Comparison of ENCODE assay signal across 4 fruit fly cellular contexts in genomic region chr3R:11460502-11461358, dm6.
TF ChIP-seq lines count a peak whose summit lies in the region.

TSS of gene PGRP-LB (minus strand) at chr3R:11460552.

- no peak for TF ChIP-seq CTCF in whole organism, embryonic (GFP tag; optimal IDR thresholded peaks at IDR 0.05; lab: Kevin White, UChicago)

TF ChIP-seq in whole organism, adult, 20 proteins besides CTCF, POLR2A, EP300 and RAD21:
- TF ChIP-seq cnc (optimal IDR thresholded peaks at IDR 0.05; lab: Kevin White, UChicago) = no peak
- no peak for TF ChIP-seq CG7045 (GFP tag; optimal IDR thresholded peaks at IDR 0.05; lab: Kevin White, UChicago)
- TF ChIP-seq CG12768 (GFP tag; optimal IDR thresholded peaks at IDR 0.05; lab: Kevin White, UChicago) = peak; percentile 28
- peak; percentile 27 for TF ChIP-seq CG11617 (GFP tag; optimal IDR thresholded peaks at IDR 0.05; lab: Kevin White, UChicago)
- TF ChIP-seq Hr96 (GFP tag; optimal IDR thresholded peaks at IDR 0.05; lab: Kevin White, UChicago) = peak; percentile 14
- no peak for TF ChIP-seq CG1620 (GFP tag; optimal IDR thresholded peaks at IDR 0.05; lab: Kevin White, UChicago)
- no peak for TF ChIP-seq ovo (GFP tag; optimal IDR thresholded peaks at IDR 0.05; lab: Kevin White, UChicago)
- TF ChIP-seq pad (GFP tag; optimal IDR thresholded peaks at IDR 0.05; lab: Kevin White, UChicago) = no peak
- no peak for TF ChIP-seq CG7101 (tag; optimal IDR thresholded peaks at IDR 0.05; lab: Kevin White, UChicago)
- no peak for TF ChIP-seq CG33017 (tag; optimal IDR thresholded peaks at IDR 0.05; lab: Kevin White, UChicago)
- TF ChIP-seq cic (GFP tag; optimal IDR thresholded peaks at IDR 0.05; lab: Kevin White, UChicago) = peak; percentile 65
- peak; percentile 14 for TF ChIP-seq kay (GFP tag; lab: Kevin White, UChicago; ENCODE audit: borderline replicate concordance)
- no peak for TF ChIP-seq CG5204 (GFP tag; optimal IDR thresholded peaks at IDR 0.05; lab: Kevin White, UChicago)
- no peak for TF ChIP-seq toe (GFP tag; optimal IDR thresholded peaks at IDR 0.05; lab: Kevin White, UChicago)
- no peak for TF ChIP-seq Clk (GFP tag; optimal IDR thresholded peaks at IDR 0.05; lab: Kevin White, UChicago)

TF ChIP-seq in whole organism, embryonic, 481 proteins besides CTCF, POLR2A, EP300 and RAD21 (continues in another document):
- TF ChIP-seq Atf3 (GFP tag; optimal IDR thresholded peaks at IDR 0.05; lab: Kevin White, UChicago) = no peak
- TF ChIP-seq crol (GFP tag; IDR thresholded peaks at IDR 0.05; lab: Robert Waterston, UW) = peak; percentile 95
- TF ChIP-seq wdn (GFP tag; IDR thresholded peaks at IDR 0.05; lab: Robert Waterston, UW) = no peak
- no peak for TF ChIP-seq ttk (GFP tag; IDR thresholded peaks at IDR 0.05; lab: Robert Waterston, UW)
- no peak for TF ChIP-seq CG31365 (tag; optimal IDR thresholded peaks at IDR 0.05; lab: Kevin White, UChicago)
- TF ChIP-seq CG4854 (GFP tag; optimal IDR thresholded peaks at IDR 0.05; lab: Kevin White, UChicago) = no peak
- no peak for TF ChIP-seq br (optimal IDR thresholded peaks at IDR 0.05; lab: Kevin White, UChicago)
- TF ChIP-seq dan (GFP tag; IDR thresholded peaks at IDR 0.05; lab: Robert Waterston, UW) = no peak
- TF ChIP-seq nau (GFP tag; optimal IDR thresholded peaks at IDR 0.05; lab: Kevin White, UChicago) = no peak
- TF ChIP-seq ato (GFP tag; IDR thresholded peaks at IDR 0.05; lab: Robert Waterston, UW; ENCODE audit: partially characterized antibody) = no peak
- no peak for TF ChIP-seq CG42726 (GFP tag; IDR thresholded peaks at IDR 0.05; lab: Robert Waterston, UW; ENCODE audit: partially characterized antibody)
- no peak for TF ChIP-seq gce (GFP tag; IDR thresholded peaks at IDR 0.05; lab: Robert Waterston, UW)
- no peak for TF ChIP-seq CG32767 (GFP tag; IDR thresholded peaks at IDR 0.05; lab: Robert Waterston, UW)
- TF ChIP-seq lab (GFP tag; optimal IDR thresholded peaks at IDR 0.05; lab: Kevin White, UChicago) = peak; percentile 32
- no peak for TF ChIP-seq CG11247 (GFP tag; IDR thresholded peaks at IDR 0.05; lab: Robert Waterston, UW)
- no peak for TF ChIP-seq TFAM (GFP tag; optimal IDR thresholded peaks at IDR 0.05; lab: Kevin White, UChicago)
- no peak for TF ChIP-seq kay (GFP tag; optimal IDR thresholded peaks at IDR 0.05; lab: Kevin White, UChicago)
- no peak for TF ChIP-seq CG6791 (GFP tag; IDR thresholded peaks at IDR 0.05; lab: Robert Waterston, UW; ENCODE audit: partially characterized antibody)
- peak; percentile 75 for TF ChIP-seq CG2120 (GFP tag; optimal IDR thresholded peaks at IDR 0.05; lab: Kevin White, UChicago)
- TF ChIP-seq CG14860 (GFP tag; IDR thresholded peaks at IDR 0.05; lab: Robert Waterston, UW; ENCODE audit: partially characterized antibody) = no peak
- peak; percentile 56 for TF ChIP-seq Meics (GFP tag; optimal IDR thresholded peaks at IDR 0.05; lab: Kevin White, UChicago)
- TF ChIP-seq Eip74EF (GFP tag; optimal IDR thresholded peaks at IDR 0.05; lab: Kevin White, UChicago) = no peak
- 0 out of 4 replicates have a peak, but pooled peaks have one; percentile 66 for TF ChIP-seq chinmo (GFP tag; IDR thresholded peaks at IDR 0.05; lab: Robert Waterston, UW; ENCODE audit: partially characterized antibody)
- peak; percentile 16 for TF ChIP-seq Myb (GFP tag; optimal IDR thresholded peaks at IDR 0.05; lab: Kevin White, UChicago)
- TF ChIP-seq usp (GFP tag; optimal IDR thresholded peaks at IDR 0.05; lab: Kevin White, UChicago) = no peak
- no peak for TF ChIP-seq nerfin-2 (GFP tag; IDR thresholded peaks at IDR 0.05; lab: Robert Waterston, UW; ENCODE audit: partially characterized antibody)

TF ChIP-seq in whole organism, prepupa, 60 proteins besides CTCF, POLR2A, EP300 and RAD21 (continues in another document):
- TF ChIP-seq Hr39 (GFP tag; optimal IDR thresholded peaks at IDR 0.05; lab: Kevin White, UChicago) (peak; percentile 29), topi (GFP tag; optimal IDR thresholded peaks at IDR 0.05; lab: Kevin White, UChicago) (no peak), CG11762 (GFP tag; optimal IDR thresholded peaks at IDR 0.05; lab: Kevin White, UChicago; ENCODE audit: insufficient read depth) (no peak), fd85E (GFP tag; optimal IDR thresholded peaks at IDR 0.05; lab: Kevin White, UChicago) (no peak), ss (GFP tag; optimal IDR thresholded peaks at IDR 0.05; lab: Kevin White, UChicago) (no peak), fd59A (GFP tag; optimal IDR thresholded peaks at IDR 0.05; lab: Kevin White, UChicago) (no peak), CG4318 (GFP tag; optimal IDR thresholded peaks at IDR 0.05; lab: Kevin White, UChicago) (no peak), Eip78C (GFP tag; lab: Kevin White, UChicago) (peak; percentile 51), CG6163 (GFP tag; IDR thresholded peaks at IDR 0.05; lab: Robert Waterston, UW) (no peak), Ets21C (GFP tag; optimal IDR thresholded peaks at IDR 0.05; lab: Kevin White, UChicago) (no peak), CG8319 (GFP tag; optimal IDR thresholded peaks at IDR 0.05; lab: Kevin White, UChicago) (no peak), fkh (GFP tag; optimal IDR thresholded peaks at IDR 0.05; lab: Kevin White, UChicago) (peak; percentile 66), Gug (GFP tag; IDR thresholded peaks at IDR 0.05; lab: Robert Waterston, UW) (no peak), CG32006 (GFP tag; optimal IDR thresholded peaks at IDR 0.05; lab: Kevin White, UChicago) (peak; percentile 51), CG31627 (GFP tag; optimal IDR thresholded peaks at IDR 0.05; lab: Kevin White, UChicago) (peak; percentile 24), Met (GFP tag; optimal IDR thresholded peaks at IDR 0.05; lab: Kevin White, UChicago) (peak; percentile 6), Hr4 (GFP tag; optimal IDR thresholded peaks at IDR 0.05; lab: Kevin White, UChicago) (peak; percentile 11), CG1621 (tag; optimal IDR thresholded peaks at IDR 0.05; lab: Kevin White, UChicago) (no peak), OdsH (GFP tag; optimal IDR thresholded peaks at IDR 0.05; lab: Kevin White, UChicago) (no peak), spab (GFP tag; optimal IDR thresholded peaks at IDR 0.05; lab: Kevin White, UChicago) (no peak), CG6276 (GFP tag; optimal IDR thresholded peaks at IDR 0.05; lab: Kevin White, UChicago) (no peak), cyc (GFP tag; optimal IDR thresholded peaks at IDR 0.05; lab: Kevin White, UChicago) (no peak), esn (GFP tag; optimal IDR thresholded peaks at IDR 0.05; lab: Kevin White, UChicago) (peak; percentile 9), CG6854 (GFP tag; optimal IDR thresholded peaks at IDR 0.05; lab: Kevin White, UChicago) (no peak), Ets96B (tag; optimal IDR thresholded peaks at IDR 0.05; lab: Kevin White, UChicago) (no peak), CG6792 (GFP tag; optimal IDR thresholded peaks at IDR 0.05; lab: Kevin White, UChicago) (no peak), acj6 (GFP tag; optimal IDR thresholded peaks at IDR 0.05; lab: Kevin White, UChicago) (no peak), CG6808 (GFP tag; optimal IDR thresholded peaks at IDR 0.05; lab: Kevin White, UChicago) (no peak), net (GFP tag; optimal IDR thresholded peaks at IDR 0.05; lab: Kevin White, UChicago) (no peak)

TF ChIP-seq in whole organism, wandering third instar larva, 38 proteins besides CTCF, POLR2A, EP300 and RAD21:
- TF ChIP-seq h (GFP tag; optimal IDR thresholded peaks at IDR 0.05; lab: Kevin White, UChicago) = peak; percentile 91
- TF ChIP-seq psq (GFP tag; optimal IDR thresholded peaks at IDR 0.05; lab: Kevin White, UChicago) = no peak
- no peak for TF ChIP-seq usp (GFP tag; optimal IDR thresholded peaks at IDR 0.05; lab: Kevin White, UChicago)
- TF ChIP-seq fru (GFP tag; optimal IDR thresholded peaks at IDR 0.05; lab: Kevin White, UChicago) = peak; percentile 17
- peak in 1 of 2 experiments; percentile 40 for TF ChIP-seq foxo (GFP tag; optimal IDR thresholded peaks at IDR 0.05; lab: Kevin White, UChicago)
- peak; percentile 38 for TF ChIP-seq rgr (GFP tag; optimal IDR thresholded peaks at IDR 0.05; lab: Kevin White, UChicago)
- peak; percentile 25 for TF ChIP-seq OdsH (GFP tag; optimal IDR thresholded peaks at IDR 0.05; lab: Kevin White, UChicago)
- no peak for TF ChIP-seq Dif (GFP tag; optimal IDR thresholded peaks at IDR 0.05; lab: Kevin White, UChicago; ENCODE audit: partially characterized antibody)
- peak; percentile 29 for TF ChIP-seq HLH106 (tag; optimal IDR thresholded peaks at IDR 0.05; lab: Kevin White, UChicago)
- TF ChIP-seq Abd-B (GFP tag; optimal IDR thresholded peaks at IDR 0.05; lab: Kevin White, UChicago) = no peak
- TF ChIP-seq Vsx2 (GFP tag; optimal IDR thresholded peaks at IDR 0.05; lab: Kevin White, UChicago; ENCODE audit: partially characterized antibody) = no peak
- peak; percentile 30 for TF ChIP-seq ey (GFP tag; optimal IDR thresholded peaks at IDR 0.05; lab: Kevin White, UChicago)
- no peak for TF ChIP-seq Rel (GFP tag; optimal IDR thresholded peaks at IDR 0.05; lab: Kevin White, UChicago)
- TF ChIP-seq Rel (tag; optimal IDR thresholded peaks at IDR 0.05; lab: Kevin White, UChicago) = peak; percentile 99
- TF ChIP-seq Myc (optimal IDR thresholded peaks at IDR 0.05; lab: Kevin White, UChicago) = no peak
